Fruit fly (Drosophila melanogaster): ENCODE results near the gene wb.

- TF ChIP-seq rn (GFP tag; IDR thresholded peaks at IDR 0.05) (no peak), CG9948 (tag; optimal IDR thresholded peaks at IDR 0.05) (no peak), CG4496 (GFP tag; IDR thresholded peaks at IDR 0.05) (peak; percentile 40; the same call in 1 of the 3 replicates), fd96Ca (GFP tag; IDR thresholded peaks at IDR 0.05) (peak; percentile 18; the same call in 1 of the 3 replicates), CG8301 (tag; optimal IDR thresholded peaks at IDR 0.05) (no peak), CG13204 (GFP tag; optimal IDR thresholded peaks at IDR 0.05) (peak; percentile 19), CG15710 (tag; optimal IDR thresholded peaks at IDR 0.05) (no peak), Ets98B (GFP tag; IDR thresholded peaks at IDR 0.05) (peak; percentile 19; the same call in 1 of the 2 replicates), CG34367 (tag; optimal IDR thresholded peaks at IDR 0.05) (no peak), Pif1A (GFP tag; optimal IDR thresholded peaks at IDR 0.05) (no peak), CG32121 (GFP tag; IDR thresholded peaks at IDR 0.05) (no peak), gl (tag; optimal IDR thresholded peaks at IDR 0.05) (no peak), Pif1B (GFP tag; optimal IDR thresholded peaks at IDR 0.05) (peak; percentile 4)
These were observed 38.0 kb downstream of the wb start for dm6 chr2L:14300718-14301361.
